Worm (Caenorhabditis elegans) whole organism, L4 larva: ENCODE data around the gene srx-46.

ENCODE experiments used
- D1046.2 ChIP-seq: fragments of 200-800 bp; sonication (Bioruptor generic); IDR thresholded peaks from 2 replicates; pipeline ENCODE4 v1.3.6; 2022; ENCODE audit warnings: missing genetic modification characterization, missing compliant biosample characterization
- F10B5.3 ChIP-seq: sonication (generic microtip); optimal IDR thresholded peaks from 2 replicates; lab custom pipeline; 2016; ENCODE audit warnings: mild to moderate bottlenecking, missing genetic modification characterization, missing compliant biosample characterization
- F37D6.2 ChIP-seq: sonication (generic microtip); optimal IDR thresholded peaks from 2 replicates; lab custom pipeline; 2016; ENCODE audit warnings: mild to moderate bottlenecking, missing genetic modification characterization, missing compliant biosample characterization
- F49E8.2 ChIP-seq: sonication (generic microtip); optimal IDR thresholded peaks from 2 replicates; lab custom pipeline; 2016; ENCODE audit warnings: missing compliant biosample characterization, mild to moderate bottlenecking, missing genetic modification characterization, borderline replicate concordance
- Y5F2A.4 ChIP-seq: fragments of 200-800 bp; sonication (Bioruptor generic); optimal IDR thresholded peaks from 2 replicates; lab custom pipeline; 2018; ENCODE audit warnings: mild to moderate bottlenecking, missing genetic modification characterization, missing compliant biosample characterization
- ZK546.5 ChIP-seq, 2 experiments: sonication (generic microtip); optimal IDR thresholded peaks; 2 replicates each; lab custom pipeline; 2017; ENCODE audit warnings: missing biosample characterization in 2 of 2, missing genetic modification characterization in 2 of 2
- aha-1 ChIP-seq: fragments of 150-350 bp; peaks from one replicate; lab custom pipeline; 2014; ENCODE audit warnings: missing biosample characterization, missing genetic modification characterization
- aly-2 ChIP-seq: sonication (generic microtip); optimal IDR thresholded peaks from 2 replicates; lab custom pipeline; 2018; ENCODE audit warnings: missing biosample characterization, missing genetic modification characterization
- arid-1 ChIP-seq: fragments of 200-800 bp; sonication (Bioruptor generic); conservative IDR thresholded peaks from 2 replicates; pipeline ENCODE4 v1.3.6; 2022; ENCODE audit warnings: missing genetic modification reagents, missing genetic modification characterization, missing compliant biosample characterization
- attf-4 ChIP-seq: sonication (generic microtip); optimal IDR thresholded peaks from 3 replicates; lab custom pipeline; 2017; ENCODE audit warnings: missing biosample characterization, missing genetic modification characterization
- ceh-32 ChIP-seq: sonication (generic microtip); optimal IDR thresholded peaks from 2 replicates; lab custom pipeline; 2016; ENCODE audit warnings: mild to moderate bottlenecking, missing genetic modification characterization, missing compliant biosample characterization; ENCODE audit not compliant: poor library complexity
- ceh-44 ChIP-seq: fragments of 200-800 bp; sonication (Bioruptor generic); IDR thresholded peaks from 2 replicates; pipeline ENCODE4 v1.3.6; 2022; ENCODE audit warnings: missing genetic modification reagents, missing genetic modification characterization, missing compliant biosample characterization
- cey-2 ChIP-seq: sonication (generic microtip); optimal IDR thresholded peaks from 3 replicates; lab custom pipeline; 2017; ENCODE audit warnings: missing genetic modification characterization, mild to moderate bottlenecking, missing compliant biosample characterization, antibody characterized with exemption, borderline replicate concordance; ENCODE audit not compliant: insufficient read depth
- daf-12 ChIP-seq: fragments of 150-350 bp; optimal IDR thresholded peaks from 2 replicates; lab custom pipeline; 2014; ENCODE audit warnings: missing biosample characterization, missing genetic modification reagents, missing genetic modification characterization
- daf-16 ChIP-seq, 3 experiments: sonication (generic microtip); optimal IDR thresholded peaks; 2 replicates each; lab custom pipeline; 2016 to 2017; ENCODE audit warnings: missing genetic modification characterization in 3 of 3, missing genetic modification reagents in 3 of 3, mild to moderate bottlenecking in 2 of 3, missing compliant biosample characterization in 2 of 3, missing biosample characterization in 1 of 3, moderate library complexity in 1 of 3
- dmd-8 ChIP-seq: fragments of 200-800 bp; sonication (Bioruptor generic); IDR thresholded peaks from 2 replicates; pipeline ENCODE4 v1.3.6; 2022; ENCODE audit warnings: missing genetic modification characterization, missing compliant biosample characterization
- dve-1 ChIP-seq: sonication (generic microtip); optimal IDR thresholded peaks from 2 replicates; lab custom pipeline; 2017; ENCODE audit warnings: antibody characterized with exemption, mild to moderate bottlenecking, missing genetic modification characterization, missing compliant biosample characterization; ENCODE audit not compliant: insufficient read depth
- egl-27 ChIP-seq: sonication (generic microtip); optimal IDR thresholded peaks from 3 replicates; lab custom pipeline; 2017; ENCODE audit warnings: missing biosample characterization, missing genetic modification reagents, missing genetic modification characterization
- fkh-10 ChIP-seq: fragments of 150-350 bp; optimal IDR thresholded peaks from 2 replicates; lab custom pipeline; 2014; ENCODE audit warnings: missing biosample characterization, missing genetic modification reagents, missing genetic modification characterization
- gei-8 ChIP-seq: fragments of 200-800 bp; sonication (Bioruptor generic); optimal IDR thresholded peaks from 2 replicates; lab custom pipeline; 2018; ENCODE audit warnings: mild to moderate bottlenecking, missing genetic modification characterization, missing compliant biosample characterization
- hlh-30 ChIP-seq: sonication (generic microtip); optimal IDR thresholded peaks from 2 replicates; lab custom pipeline; 2017; ENCODE audit warnings: antibody characterized with exemption, mild to moderate bottlenecking, missing genetic modification characterization, missing compliant biosample characterization; ENCODE audit not compliant: insufficient read depth
- hmg-1.1 ChIP-seq: fragments of 200-800 bp; sonication (Bioruptor generic); IDR thresholded peaks from 2 replicates; pipeline ENCODE4 v1.3.6; 2022; ENCODE audit warnings: missing genetic modification reagents, missing genetic modification characterization, missing compliant biosample characterization
- lim-7 ChIP-seq: fragments of 200-800 bp; sonication (Bioruptor generic); IDR thresholded peaks from 2 replicates; pipeline ENCODE4 v1.3.6; 2022; ENCODE audit warnings: missing genetic modification characterization, missing compliant biosample characterization
- lin-1 ChIP-seq: fragments of 200-800 bp; sonication (Bioruptor generic); IDR thresholded peaks from 2 replicates; pipeline ENCODE4 v1.3.6; 2022; ENCODE audit warnings: missing genetic modification reagents, missing genetic modification characterization, missing compliant biosample characterization
- lin-13 ChIP-seq: fragments of 150-350 bp; optimal IDR thresholded peaks from 2 replicates; lab custom pipeline; 2014; ENCODE audit warnings: missing biosample characterization, missing genetic modification reagents, missing genetic modification characterization
- lin-29 ChIP-seq: fragments of 200-800 bp; sonication (Bioruptor generic); IDR thresholded peaks from 2 replicates; pipeline ENCODE4 v1.3.6; 2022; ENCODE audit warnings: missing genetic modification reagents, missing genetic modification characterization, missing compliant biosample characterization
- mdl-1 ChIP-seq, 2 experiments: fragments of 150-350 bp in 1 of 2; sonication (generic microtip) in 1 of 2; optimal IDR thresholded peaks; 2 replicates each; lab custom pipeline; 2014 to 2017; ENCODE audit warnings: missing biosample characterization in 2 of 2, missing genetic modification characterization in 2 of 2
- mdt-29 ChIP-seq: fragments of 200-800 bp; sonication (Bioruptor generic); IDR thresholded peaks from 2 replicates; pipeline ENCODE4 v1.3.6; 2022; ENCODE audit warnings: missing genetic modification reagents, missing genetic modification characterization, missing compliant biosample characterization
- mep-1 ChIP-seq: fragments of 150-350 bp; sonication (generic microtip); optimal IDR thresholded peaks from 3 replicates; lab custom pipeline; 2014; ENCODE audit warnings: missing biosample characterization, missing genetic modification characterization
- nhr-11 ChIP-seq: fragments of 150-350 bp; optimal IDR thresholded peaks from 2 replicates; lab custom pipeline; 2014; ENCODE audit warnings: missing biosample characterization, missing genetic modification characterization
- nhr-237 ChIP-seq: sonication (generic microtip); optimal IDR thresholded peaks from 2 replicates; lab custom pipeline; 2017; ENCODE audit warnings: missing biosample characterization, missing genetic modification characterization
- nhr-25 ChIP-seq: sonication (generic microtip); optimal IDR thresholded peaks from 2 replicates; lab custom pipeline; 2017; ENCODE audit warnings: missing genetic modification characterization, mild to moderate bottlenecking, missing compliant biosample characterization, antibody characterized with exemption, moderate library complexity, borderline replicate concordance; ENCODE audit not compliant: insufficient read depth
- nhr-41 ChIP-seq: fragments of 200-800 bp; sonication (Bioruptor generic); IDR thresholded peaks from 2 replicates; pipeline ENCODE4 v1.3.6; 2022; ENCODE audit warnings: missing genetic modification reagents, missing genetic modification characterization, missing compliant biosample characterization
- nhr-42 ChIP-seq: fragments of 200-800 bp; sonication (Bioruptor generic); IDR thresholded peaks from 2 replicates; pipeline ENCODE4 v1.3.6; 2022; ENCODE audit warnings: missing genetic modification characterization, missing compliant biosample characterization
- nhr-48 ChIP-seq: sonication (generic microtip); optimal IDR thresholded peaks from 2 replicates; lab custom pipeline; 2016; ENCODE audit warnings: mild to moderate bottlenecking, missing genetic modification characterization, missing compliant biosample characterization
- nhr-77 ChIP-seq: fragments of 150-350 bp; optimal IDR thresholded peaks from 2 replicates; lab custom pipeline; 2014; ENCODE audit warnings: missing biosample characterization, missing genetic modification characterization
- set-16 ChIP-seq: fragments of 200-800 bp; sonication (Bioruptor generic); IDR thresholded peaks from 2 replicates; pipeline ENCODE4 v1.3.6; 2022; ENCODE audit warnings: missing genetic modification reagents, missing genetic modification characterization, missing compliant biosample characterization
- skn-1 ChIP-seq: fragments of 150-350 bp; optimal IDR thresholded peaks from 2 replicates; lab custom pipeline; 2014; ENCODE audit warnings: missing biosample characterization, missing genetic modification characterization
- spr-1 ChIP-seq: sonication (generic microtip); optimal IDR thresholded peaks from 2 replicates; lab custom pipeline; 2016; ENCODE audit warnings: mild to moderate bottlenecking, missing genetic modification characterization, missing compliant biosample characterization
- tra-1 ChIP-seq: fragments of 200-800 bp; sonication (Bioruptor generic); IDR thresholded peaks from 2 replicates; pipeline ENCODE4 v1.3.6; 2022; ENCODE audit warnings: missing genetic modification reagents, missing genetic modification characterization, missing compliant biosample characterization
- unc-39 ChIP-seq: sonication (generic microtip); optimal IDR thresholded peaks from 2 replicates; lab custom pipeline; 2017; ENCODE audit warnings: missing biosample characterization, missing genetic modification characterization
- vab-7 ChIP-seq: fragments of 200-800 bp; sonication (Bioruptor generic); IDR thresholded peaks from 2 replicates; pipeline ENCODE4 v1.3.6; 2022; ENCODE audit warnings: missing genetic modification reagents, missing genetic modification characterization, missing compliant biosample characterization
- zfp-2 ChIP-seq: sonication (generic microtip); optimal IDR thresholded peaks from 2 replicates; lab custom pipeline; 2016; ENCODE audit warnings: mild to moderate bottlenecking, missing genetic modification characterization, missing compliant biosample characterization
- zip-11 ChIP-seq: fragments of 200-800 bp; sonication (Bioruptor generic); IDR thresholded peaks from 2 replicates; pipeline ENCODE4 v1.3.6; 2022; ENCODE audit warnings: missing genetic modification characterization, missing compliant biosample characterization
- zip-2 ChIP-seq: fragments of 150-350 bp; optimal IDR thresholded peaks from 2 replicates; lab custom pipeline; 2014; ENCODE audit warnings: missing biosample characterization, missing genetic modification characterization
- ztf-7 ChIP-seq: fragments of 150-350 bp; optimal IDR thresholded peaks from 2 replicates; lab custom pipeline; 2014; ENCODE audit warnings: missing biosample characterization, missing genetic modification characterization

Gene srx-46

DNA sequence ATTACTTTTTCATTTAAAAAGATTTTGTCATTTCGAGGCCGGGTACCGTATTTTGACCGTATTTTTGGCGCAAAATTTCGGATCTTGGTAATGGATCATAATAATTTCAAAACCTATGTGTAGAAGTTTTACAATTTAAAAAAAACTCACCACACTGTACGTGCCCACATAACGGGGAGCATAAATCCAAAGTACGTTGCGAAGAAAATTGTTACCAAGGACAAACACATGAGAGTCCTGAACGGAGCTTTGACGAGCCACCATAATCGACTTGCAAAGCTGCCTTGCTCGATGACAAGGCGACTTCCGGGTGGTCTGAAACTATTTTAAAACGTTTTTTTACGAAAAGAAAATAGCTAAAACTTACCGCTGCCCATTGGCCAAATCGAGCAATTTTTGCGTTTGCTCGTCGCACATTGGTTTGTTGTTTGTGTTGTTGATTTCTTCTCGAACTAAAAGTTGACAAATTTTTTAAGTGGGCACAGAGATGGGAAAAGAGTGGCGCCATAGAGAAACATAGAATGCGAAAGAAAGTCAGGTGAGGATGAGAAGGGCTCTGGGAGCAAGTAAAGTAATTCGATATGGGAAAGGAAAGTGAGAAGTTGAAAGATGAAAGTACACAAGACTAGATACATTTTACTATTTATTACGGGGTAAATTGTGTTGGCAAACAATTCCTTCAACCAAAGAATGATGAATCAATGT is 20.3 kb upstream of the srx-46 start (continued):
- TF ChIP-seq cey-2 (tag; lab: Kevin White, UChicago) (no peak), zip-11 (GFP tag; lab: Robert Waterston, UW) (no peak), lin-1 (GFP tag; lab: Robert Waterston, UW) (no peak), spr-1 (no peak), vab-7 (GFP tag; lab: Robert Waterston, UW) (no peak), F10B5.3 (tag; lab: Kevin White, UChicago) (no peak), Y5F2A.4 (GFP tag; lab: Kevin White, UChicago) (no peak), ceh-32 (tag; lab: Kevin White, UChicago) (no peak), lin-13 (GFP tag; lab: Kevin White, UChicago) (no peak), zip-2 (tag; lab: Kevin White, UChicago) (no peak), daf-12 (tag; lab: Kevin White, UChicago) (no peak), tra-1 (GFP tag; lab: Robert Waterston, UW) (no peak), unc-39 (tag; lab: Kevin White, UChicago) (no peak), arid-1 (GFP tag; lab: Robert Waterston, UW) (no peak), F37D6.2 (tag; lab: Kevin White, UChicago) (no peak), nhr-11 (tag; lab: Kevin White, UChicago) (peak; percentile 20), nhr-41 (GFP tag; lab: Robert Waterston, UW) (no peak), dve-1 (tag; lab: Kevin White, UChicago) (no peak), aha-1 (tag; lab: Kevin White, UChicago) (peak; percentile 95), skn-1 (no peak)

ce11 chrV:9333316-9334048 is 19.6 kb upstream of the srx-46 start, which contains the start of gene acl-14:
Gene acl-14, minus strand, starts transcription at chrV:9333631.
- TF ChIP-seq spr-1, result no peak
- TF ChIP-seq mep-1 (tag; lab: Kevin White, UChicago), result peak; percentile 13
- no peak for TF ChIP-seq mdt-29 (GFP tag; lab: Robert Waterston, UW)
- TF ChIP-seq fkh-10, result no peak
- TF ChIP-seq arid-1 (GFP tag; lab: Robert Waterston, UW), result no peak
- TF ChIP-seq dmd-8 (GFP tag; lab: Robert Waterston, UW), result no peak
- TF ChIP-seq egl-27 (tag; lab: Kevin White, UChicago), result no peak
- peak; percentile 82 for TF ChIP-seq aha-1 (tag; lab: Kevin White, UChicago)
- no peak for TF ChIP-seq D1046.2 (GFP tag; lab: Robert Waterston, UW)
- TF ChIP-seq nhr-48 (tag; lab: Kevin White, UChicago), result no peak
- TF ChIP-seq nhr-77 (tag; lab: Kevin White, UChicago), result no peak
- no peak for TF ChIP-seq nhr-25 (tag; lab: Kevin White, UChicago)
- no peak for TF ChIP-seq nhr-237
- no peak for TF ChIP-seq hmg-1.1 (GFP tag; lab: Robert Waterston, UW)
- TF ChIP-seq aly-2 (tag; lab: Kevin White, UChicago), result no peak
- no peak for TF ChIP-seq lim-7 (GFP tag; lab: Robert Waterston, UW)
- TF ChIP-seq ztf-7, result no peak
- peak in 1 of 2 experiments; percentile 10 for TF ChIP-seq mdl-1 (tag; optimal IDR thresholded peaks at IDR 0.05; lab: Kevin White, UChicago)
- TF ChIP-seq zfp-2 (tag; lab: Kevin White, UChicago), result no peak
- TF ChIP-seq F49E8.2 (tag; lab: Kevin White, UChicago), result no peak
- TF ChIP-seq dve-1 (tag; lab: Kevin White, UChicago), result no peak
- no peak for TF ChIP-seq lin-29 (GFP tag; lab: Robert Waterston, UW)
- TF ChIP-seq ceh-44, result no peak
- no peak for TF ChIP-seq set-16 (GFP tag; lab: Robert Waterston, UW)
- TF ChIP-seq F10B5.3 (tag; lab: Kevin White, UChicago), result no peak
- TF ChIP-seq ZK546.5 (tag; optimal IDR thresholded peaks at IDR 0.05; lab: Kevin White, UChicago), result no peak
- no peak for TF ChIP-seq vab-7 (GFP tag; lab: Robert Waterston, UW)
- TF ChIP-seq hlh-30 (tag; lab: Kevin White, UChicago), result peak; percentile 30
- TF ChIP-seq F37D6.2 (tag; lab: Kevin White, UChicago), result no peak
- no peak for TF ChIP-seq daf-16 (GFP tag; optimal IDR thresholded peaks at IDR 0.05; lab: Kevin White, UChicago)
- peak; percentile 34 for TF ChIP-seq daf-16 (tag; optimal IDR thresholded peaks at IDR 0.05; lab: Kevin White, UChicago)
- no peak for TF ChIP-seq nhr-42 (GFP tag; lab: Robert Waterston, UW)
- no peak for TF ChIP-seq attf-4 (tag; lab: Kevin White, UChicago)
- no peak for TF ChIP-seq nhr-41 (GFP tag; lab: Robert Waterston, UW)
- TF ChIP-seq gei-8, result no peak
